Fruit fly (Drosophila melanogaster): ENCODE data around the gene CG12229.
A peak's percentile ranks its signal among the peaks of the same experiment; 100 is the strongest.

Gene CG12229

DNA sequence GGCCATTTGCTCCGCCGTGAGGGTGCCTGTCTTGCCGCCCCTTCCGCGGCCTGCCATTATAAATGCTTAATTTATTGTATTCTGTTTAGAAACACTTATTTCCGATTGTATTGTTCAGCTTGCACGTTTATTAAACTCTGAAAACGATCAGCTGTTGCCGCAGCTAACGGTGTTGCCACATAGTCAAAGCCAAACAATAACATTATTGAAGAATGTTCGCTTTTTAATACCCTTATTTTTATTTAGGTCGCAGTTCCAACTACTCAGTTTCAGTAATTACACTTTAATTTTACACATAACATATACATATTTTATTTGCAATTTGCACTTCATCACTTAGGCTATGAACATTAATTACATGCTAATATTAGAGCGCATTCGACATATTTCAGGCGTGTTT is 9.2 kb downstream of the CG12229 start, which contains the start of gene Polr3G (continued):
- TF ChIP-seq CG9797 (GFP tag; optimal IDR thresholded peaks at IDR 0.05), result no peak
- no peak for TF ChIP-seq CG11085 (GFP tag; IDR thresholded peaks at IDR 0.05)
- peak; percentile 56 for TF ChIP-seq Rfx (GFP tag; IDR thresholded peaks at IDR 0.05)
- TF ChIP-seq disco-r (GFP tag; optimal IDR thresholded peaks at IDR 0.05), result no peak
- TF ChIP-seq CG18262 (tag; optimal IDR thresholded peaks at IDR 0.05), result peak; percentile 21
- peak; percentile 8 for TF ChIP-seq Six4 (GFP tag; optimal IDR thresholded peaks at IDR 0.05)
- no peak for TF ChIP-seq bbx (GFP tag; IDR thresholded peaks at IDR 0.05; ENCODE audit: partially characterized antibody)
- TF ChIP-seq pzg (GFP tag; optimal IDR thresholded peaks at IDR 0.05), result peak; percentile 39
- peak; percentile 99 for TF ChIP-seq D19A (tag; optimal IDR thresholded peaks at IDR 0.05)
- peak; percentile 48 for TF ChIP-seq lilli (GFP tag; optimal IDR thresholded peaks at IDR 0.05)
- peak; percentile 8 for TF ChIP-seq CG2712 (tag; optimal IDR thresholded peaks at IDR 0.05)
- TF ChIP-seq gem (tag; optimal IDR thresholded peaks at IDR 0.05), result peak; percentile 26
- 0 out of 3 replicates have a peak, but pooled peaks have one; percentile 45 for TF ChIP-seq ci (GFP tag; IDR thresholded peaks at IDR 0.05)
- TF ChIP-seq CG1647 (GFP tag; optimal IDR thresholded peaks at IDR 0.05), result no peak
- 0 out of 2 replicates have a peak, but pooled peaks have one; percentile 22 for TF ChIP-seq CG14014 (GFP tag; IDR thresholded peaks at IDR 0.05)
- TF ChIP-seq hkb (optimal IDR thresholded peaks at IDR 0.05), result no peak
- no peak for TF ChIP-seq hkb (GFP tag; IDR thresholded peaks at IDR 0.05)
- TF ChIP-seq Adf1 (GFP tag; IDR thresholded peaks at IDR 0.05), result no peak; the same call in 1 of the 2 replicates
- no peak for TF ChIP-seq jigr1 (GFP tag; IDR thresholded peaks at IDR 0.05)
- peak; percentile 9 for TF ChIP-seq unpg (GFP tag; optimal IDR thresholded peaks at IDR 0.05)
- no peak for TF ChIP-seq Nf-YB (GFP tag; optimal IDR thresholded peaks at IDR 0.05)
- TF ChIP-seq CG15514 (GFP tag; optimal IDR thresholded peaks at IDR 0.05), result peak; percentile 39
- 0 out of 3 replicates have a peak, but pooled peaks have one; percentile 18 for TF ChIP-seq CG17361 (GFP tag; IDR thresholded peaks at IDR 0.05)
- TF ChIP-seq CG4424 (GFP tag; optimal IDR thresholded peaks at IDR 0.05), result peak; percentile 23
- TF ChIP-seq MESR4 (GFP tag; optimal IDR thresholded peaks at IDR 0.05), result peak; percentile 41
- TF ChIP-seq CG10959 (GFP tag; IDR thresholded peaks at IDR 0.05), result no peak
- TF ChIP-seq CG10274 (GFP tag; optimal IDR thresholded peaks at IDR 0.05), result no peak
- TF ChIP-seq Sry-δ (GFP tag; optimal IDR thresholded peaks at IDR 0.05), result peak; percentile 11
- TF ChIP-seq CG17568 (GFP tag; optimal IDR thresholded peaks at IDR 0.05), result no peak
- no peak for TF ChIP-seq ase (GFP tag; IDR thresholded peaks at IDR 0.05)
- TF ChIP-seq CG11504 (tag; optimal IDR thresholded peaks at IDR 0.05), result peak; percentile 6
- no peak for TF ChIP-seq Drgx (GFP tag; IDR thresholded peaks at IDR 0.05)
- no peak for TF ChIP-seq pum (GFP tag; optimal IDR thresholded peaks at IDR 0.05)
- peak; percentile 83 for TF ChIP-seq row (GFP tag; IDR thresholded peaks at IDR 0.05)
- no peak for TF ChIP-seq en (GFP tag; optimal IDR thresholded peaks at IDR 0.05)
- TF ChIP-seq Jarid2 (GFP tag; optimal IDR thresholded peaks at IDR 0.05), result no peak
- no peak for TF ChIP-seq CG11695 (GFP tag; IDR thresholded peaks at IDR 0.05)
- TF ChIP-seq crp (GFP tag; optimal IDR thresholded peaks at IDR 0.05), result peak; percentile 59 to 93
- peak; percentile 6 for TF ChIP-seq CG4854 (GFP tag; optimal IDR thresholded peaks at IDR 0.05)
- no peak for TF ChIP-seq CG1024 (GFP tag; IDR thresholded peaks at IDR 0.05)
- peak; percentile 10 for TF ChIP-seq CG10267 (tag; optimal IDR thresholded peaks at IDR 0.05)
- peak; percentile 28 for TF ChIP-seq stwl (tag; optimal IDR thresholded peaks at IDR 0.05)
- no peak for TF ChIP-seq nerfin-1 (tag; optimal IDR thresholded peaks at IDR 0.05)
- TF ChIP-seq org-1 (GFP tag; optimal IDR thresholded peaks at IDR 0.05), result no peak
- TF ChIP-seq CG31224 (GFP tag; IDR thresholded peaks at IDR 0.05), result no peak
- TF ChIP-seq Hmx (GFP tag; optimal IDR thresholded peaks at IDR 0.05), result no peak
- no peak for TF ChIP-seq onecut (GFP tag; IDR thresholded peaks at IDR 0.05)
- TF ChIP-seq gsb (GFP tag; IDR thresholded peaks at IDR 0.05), result no peak
- TF ChIP-seq lbe (GFP tag; optimal IDR thresholded peaks at IDR 0.05), result peak; percentile 22
- TF ChIP-seq vvl (GFP tag; IDR thresholded peaks at IDR 0.05), result peak; percentile 44; the same call in 1 of the 2 replicates
- no peak for TF ChIP-seq CG1792 (GFP tag; optimal IDR thresholded peaks at IDR 0.05)
- no peak for TF ChIP-seq knrl (GFP tag; IDR thresholded peaks at IDR 0.05; ENCODE audit: partially characterized antibody)
